Worm (Caenorhabditis elegans) whole organism, young adult: ENCODE measurements around the gene F53E2.2.

Experiments
- C17E4.6 ChIP-seq: fragments of 200-800 bp; sonication (Bioruptor generic); IDR thresholded peaks from 2 replicates; pipeline ENCODE4 v1.3.6; 2022; ENCODE audit warnings: missing genetic modification reagents, missing genetic modification characterization, missing compliant biosample characterization
- F22D6.2 ChIP-seq: sonication (generic microtip); optimal IDR thresholded peaks from 2 replicates; lab custom pipeline; 2016; ENCODE audit warnings: mild to moderate bottlenecking, missing genetic modification characterization, missing compliant biosample characterization
- dox-1 ChIP-seq: fragments of 200-800 bp; sonication (Bioruptor generic); IDR thresholded peaks from 2 replicates; pipeline ENCODE4 v1.3.6; 2022; ENCODE audit warnings: missing genetic modification reagents, missing genetic modification characterization, missing compliant biosample characterization
- mes-4 ChIP-seq: sonication (generic microtip); optimal IDR thresholded peaks from 2 replicates; lab custom pipeline; 2016; ENCODE audit warnings: missing genotype, missing genetic modification characterization, missing compliant biosample characterization
- nfya-1 ChIP-seq: sonication (generic microtip); optimal IDR thresholded peaks from 2 replicates; lab custom pipeline; 2017; ENCODE audit warnings: antibody characterized with exemption, missing compliant biosample characterization, missing genetic modification characterization, borderline replicate concordance; ENCODE audit not compliant: insufficient read depth
- unc-62 ChIP-seq: fragments of 150-350 bp; optimal IDR thresholded peaks from 2 replicates; lab custom pipeline; 2014; ENCODE audit warnings: missing biosample characterization, missing genetic modification reagents, missing genetic modification characterization
- zfh-2 ChIP-seq: fragments of 200-800 bp; sonication (Bioruptor generic); conservative IDR thresholded peaks from 2 replicates; pipeline ENCODE4 v1.3.6; 2022; ENCODE audit warnings: missing genetic modification reagents, missing genetic modification characterization, missing compliant biosample characterization
- ztf-18 ChIP-seq: sonication (generic microtip); optimal IDR thresholded peaks from 2 replicates; lab custom pipeline; 2016; ENCODE audit warnings: missing genotype, mild to moderate bottlenecking, missing genetic modification characterization, missing compliant biosample characterization

DNA sequence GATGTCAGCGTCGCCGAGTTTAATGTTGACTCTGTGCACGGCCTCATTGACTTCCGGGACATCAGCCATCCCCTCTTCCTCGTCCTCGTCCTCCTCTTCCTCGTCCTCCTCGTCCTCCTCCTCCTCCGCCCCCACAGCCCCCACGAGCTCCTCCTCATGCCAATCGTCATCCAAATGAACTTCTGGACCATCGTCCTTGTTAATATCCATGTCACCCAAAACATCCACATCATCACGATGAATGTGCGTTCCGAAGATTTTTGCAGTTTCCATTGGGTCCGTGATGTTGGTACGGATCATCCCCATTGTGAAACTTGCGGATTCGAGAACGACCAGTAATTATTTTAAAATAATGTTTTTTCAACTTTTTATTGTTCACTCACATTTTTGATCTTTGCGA is 40.5 kb upstream of the F53E2.2 start:
- TF ChIP-seq dox-1 (GFP tag; lab: Robert Waterston, UW): no peak
- no peak for TF ChIP-seq ztf-18 (tag; lab: Kevin White, UChicago)
- TF ChIP-seq zfh-2 (GFP tag; lab: Robert Waterston, UW): no peak; the same call in 1 of the 2 replicates
- TF ChIP-seq mes-4 (tag; lab: Kevin White, UChicago): no peak
- no peak for TF ChIP-seq unc-62
- TF ChIP-seq nfya-1: no peak
- no peak for TF ChIP-seq C17E4.6 (GFP tag; lab: Robert Waterston, UW)
- no peak for TF ChIP-seq F22D6.2 (tag; lab: Kevin White, UChicago)
